Fruit fly (Drosophila melanogaster): Measurements from ENCODE around the gene CG32563.

dm6 chrX:17162446-17163013 lies 45.7 kb upstream of the CG32563 start:
- TF ChIP-seq gl (tag; optimal IDR thresholded peaks at IDR 0.05): no peak
- TF ChIP-seq CG9948 (tag; optimal IDR thresholded peaks at IDR 0.05): no peak
- TF ChIP-seq CG15710 (tag; optimal IDR thresholded peaks at IDR 0.05): no peak
